Worm (Caenorhabditis elegans) whole organism, midembryonic: ENCODE measurements around the gene rnf-113.

ENCODE experiments used
- T22C8.4 ChIP-seq: fragments of 200-800 bp; sonication (Bioruptor generic); IDR thresholded peaks from 2 replicates; pipeline ENCODE4 v1.3.6; 2022; ENCODE audit warnings: missing genetic modification characterization, missing compliant biosample characterization
- cog-1 ChIP-seq: sonication (generic microtip); optimal IDR thresholded peaks from 2 replicates; lab custom pipeline; 2016; ENCODE audit warnings: missing genetic modification characterization, missing compliant biosample characterization
- flt-1 ChIP-seq: fragments of 200-800 bp; sonication (Bioruptor generic); IDR thresholded peaks from 2 replicates; pipeline ENCODE4 v1.3.6; 2022; ENCODE audit warnings: missing genetic modification characterization, missing compliant biosample characterization
- klf-2 ChIP-seq: fragments of 200-800 bp; sonication (Bioruptor generic); conservative IDR thresholded peaks from 2 replicates; pipeline ENCODE4 v1.3.6; 2022; ENCODE audit warnings: missing genetic modification reagents, missing genetic modification characterization, missing compliant biosample characterization
- med-1 ChIP-seq: sonication (generic microtip); optimal IDR thresholded peaks from 2 replicates; lab custom pipeline; 2017; ENCODE audit warnings: missing genetic modification characterization, mild to moderate bottlenecking, missing compliant biosample characterization, antibody characterized with exemption, missing genetic modification reagents; ENCODE audit not compliant: insufficient read depth
- ref-1 ChIP-seq: fragments of 200-800 bp; sonication (Bioruptor generic); conservative IDR thresholded peaks from 2 replicates; pipeline ENCODE4 v1.3.6; 2022; ENCODE audit warnings: missing genetic modification reagents, missing genetic modification characterization, missing compliant biosample characterization
- tab-1 ChIP-seq: fragments of 200-800 bp; sonication (Bioruptor generic); IDR thresholded peaks from 2 replicates; pipeline ENCODE4 v1.3.6; 2022; ENCODE audit warnings: missing genetic modification characterization, missing compliant biosample characterization
- ztf-23 ChIP-seq: fragments of 200-800 bp; sonication (Bioruptor generic); IDR thresholded peaks from 2 replicates; pipeline ENCODE4 v1.3.6; 2022; ENCODE audit warnings: missing genetic modification reagents, missing genetic modification characterization, missing compliant biosample characterization
- ztf-29 ChIP-seq: fragments of 200-800 bp; sonication (Bioruptor generic); IDR thresholded peaks from 2 replicates; pipeline ENCODE4 v1.3.6; 2022; ENCODE audit warnings: missing genetic modification reagents, missing genetic modification characterization, missing compliant biosample characterization

DNA sequence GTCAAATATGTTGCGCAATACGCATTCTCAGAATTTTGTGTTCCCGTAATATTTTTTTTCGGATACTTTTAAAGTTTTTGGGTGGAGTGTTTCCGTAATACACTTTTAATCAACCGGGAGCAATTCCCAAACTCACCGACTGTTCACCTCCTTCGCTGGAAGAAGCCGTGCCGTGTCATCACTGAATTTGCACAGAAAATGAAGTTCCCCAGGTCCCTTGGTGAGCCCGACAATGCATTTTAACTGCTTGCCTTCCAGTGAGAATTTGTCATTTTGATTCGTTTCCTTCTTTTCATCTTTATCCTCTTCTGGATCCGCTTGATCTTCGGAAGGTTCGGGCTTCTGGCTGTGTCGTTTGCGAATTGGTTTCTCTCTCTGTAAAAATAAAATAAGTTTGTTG lies 3.1 kb downstream of the rnf-113 start:
- TF ChIP-seq T22C8.4 (GFP tag; lab: Robert Waterston, UW) (no peak), cog-1 (no peak), ztf-23 (GFP tag; lab: Robert Waterston, UW) (no peak), med-1 (GFP tag; lab: Kevin White, UChicago) (no peak), klf-2 (GFP tag; lab: Robert Waterston, UW) (no peak), tab-1 (GFP tag; lab: Robert Waterston, UW) (no peak), ztf-29 (GFP tag; lab: Robert Waterston, UW) (no peak), flt-1 (GFP tag; lab: Robert Waterston, UW) (no peak), ref-1 (no peak)
